1 fruit fly cellular context compared by ENCODE assay signal in genomic region chr2L:7339392-7340014, dm6.
TF ChIP-seq lines count a peak whose summit lies in the region.

No protein-coding gene starts in this region.

TF ChIP-seq in whole organism, embryonic, 481 proteins besides CTCF, POLR2A, EP300 and RAD21 (continued from another document and continues in another):
- no peak for TF ChIP-seq CG4404 (GFP tag; IDR thresholded peaks at IDR 0.05; lab: Robert Waterston, UW)
- no peak for TF ChIP-seq CG31224 (GFP tag; IDR thresholded peaks at IDR 0.05; lab: Robert Waterston, UW)
- no peak for TF ChIP-seq sd (tag; optimal IDR thresholded peaks at IDR 0.05; lab: Kevin White, UChicago)
- TF ChIP-seq sim (GFP tag; IDR thresholded peaks at IDR 0.05; lab: Robert Waterston, UW), result peak; percentile 25; the same call in 1 of the 2 replicates
- no peak for TF ChIP-seq H15 (GFP tag; IDR thresholded peaks at IDR 0.05; lab: Robert Waterston, UW)
- TF ChIP-seq CG13424 (tag; optimal IDR thresholded peaks at IDR 0.05; lab: Kevin White, UChicago), result peak; percentile 3
- TF ChIP-seq CG15011 (GFP tag; optimal IDR thresholded peaks at IDR 0.05; lab: Kevin White, UChicago), result peak; percentile 18
- peak; percentile 42 for TF ChIP-seq bab2 (GFP tag; optimal IDR thresholded peaks at IDR 0.05; lab: Kevin White, UChicago)
- no peak for TF ChIP-seq tna (GFP tag; IDR thresholded peaks at IDR 0.05; lab: Robert Waterston, UW; ENCODE audit: partially characterized antibody)
- peak; percentile 38 for TF ChIP-seq wek (GFP tag; optimal IDR thresholded peaks at IDR 0.05; lab: Kevin White, UChicago)
- TF ChIP-seq Dll (GFP tag; IDR thresholded peaks at IDR 0.05; lab: Robert Waterston, UW; ENCODE audit: partially characterized antibody), result no peak
- TF ChIP-seq CG15514 (GFP tag; optimal IDR thresholded peaks at IDR 0.05; lab: Kevin White, UChicago), result no peak
- peak; percentile 28 for TF ChIP-seq MTF-1 (GFP tag; optimal IDR thresholded peaks at IDR 0.05; lab: Kevin White, UChicago; ENCODE audit: borderline replicate concordance)
- TF ChIP-seq Trl (optimal IDR thresholded peaks at IDR 0.05; lab: Kevin White, UChicago), result no peak
- TF ChIP-seq Trl (GFP tag; optimal IDR thresholded peaks at IDR 0.05; lab: Kevin White, UChicago), result peak; percentile 48
- TF ChIP-seq Six4 (GFP tag; optimal IDR thresholded peaks at IDR 0.05; lab: Kevin White, UChicago), result no peak
- peak; percentile 90 for TF ChIP-seq Ets65A (GFP tag; lab: Kevin White, UChicago)
- TF ChIP-seq prd (optimal IDR thresholded peaks at IDR 0.05; lab: Kevin White, UChicago), result no peak
- TF ChIP-seq prd (GFP tag; IDR thresholded peaks at IDR 0.05; lab: Robert Waterston, UW), result peak; percentile 38; the same call in 1 of the 3 replicates
- TF ChIP-seq org-1 (GFP tag; optimal IDR thresholded peaks at IDR 0.05; lab: Kevin White, UChicago), result peak; percentile 22
- no peak for TF ChIP-seq CG5245 (GFP tag; optimal IDR thresholded peaks at IDR 0.05; lab: Kevin White, UChicago)
- no peak for TF ChIP-seq esg (GFP tag; conservative IDR thresholded peaks at IDR 0.05; lab: Robert Waterston, UW)
- peak; percentile 28 for TF ChIP-seq grn (GFP tag; optimal IDR thresholded peaks at IDR 0.05; lab: Kevin White, UChicago)
- TF ChIP-seq salm (tag; optimal IDR thresholded peaks at IDR 0.05; lab: Kevin White, UChicago), result peak; percentile 2
- TF ChIP-seq Hsf (GFP tag; optimal IDR thresholded peaks at IDR 0.05; lab: Kevin White, UChicago), result no peak
- TF ChIP-seq CG33557 (GFP tag; optimal IDR thresholded peaks at IDR 0.05; lab: Kevin White, UChicago), result peak; percentile 61
- TF ChIP-seq CG10979 (tag; optimal IDR thresholded peaks at IDR 0.05; lab: Kevin White, UChicago), result peak; percentile 10
- TF ChIP-seq B-H1 (GFP tag; IDR thresholded peaks at IDR 0.05; lab: Robert Waterston, UW), result peak; percentile 14; the same call in 1 of the 3 replicates
- peak; percentile 33 for TF ChIP-seq Sox100B (GFP tag; optimal IDR thresholded peaks at IDR 0.05; lab: Kevin White, UChicago)
- TF ChIP-seq CG12236 (GFP tag; optimal IDR thresholded peaks at IDR 0.05; lab: Kevin White, UChicago), result peak; percentile 19
- TF ChIP-seq lov (optimal IDR thresholded peaks at IDR 0.05; lab: Kevin White, UChicago), result no peak
- 0 out of 3 replicates have a peak, but pooled peaks have one; percentile 24 for TF ChIP-seq lov (GFP tag; IDR thresholded peaks at IDR 0.05; lab: Robert Waterston, UW)
- TF ChIP-seq CG8924 (tag; optimal IDR thresholded peaks at IDR 0.05; lab: Kevin White, UChicago), result no peak
- TF ChIP-seq CG2875 (GFP tag; optimal IDR thresholded peaks at IDR 0.05; lab: Kevin White, UChicago), result no peak
- peak; percentile 4 for TF ChIP-seq dmrt99B (tag; optimal IDR thresholded peaks at IDR 0.05; lab: Kevin White, UChicago)
- no peak for TF ChIP-seq CG10462 (GFP tag; optimal IDR thresholded peaks at IDR 0.05; lab: Kevin White, UChicago)
- TF ChIP-seq lilli (GFP tag; optimal IDR thresholded peaks at IDR 0.05; lab: Kevin White, UChicago), result no peak
- peak in 1 of 2 experiments; percentile 11 for TF ChIP-seq dpn (GFP tag; optimal IDR thresholded peaks at IDR 0.05; lab: Kevin White, UChicago)
- peak; percentile 67 for TF ChIP-seq dmrt11E (tag; optimal IDR thresholded peaks at IDR 0.05; lab: Kevin White, UChicago)
- TF ChIP-seq CG2199 (GFP tag; IDR thresholded peaks at IDR 0.05; lab: Robert Waterston, UW), result peak; percentile 63; the same call in 2 of the 3 replicates
- TF ChIP-seq gfzf (GFP tag; optimal IDR thresholded peaks at IDR 0.05; lab: Kevin White, UChicago), result no peak
- no peak for TF ChIP-seq CG12155 (GFP tag; optimal IDR thresholded peaks at IDR 0.05; lab: Kevin White, UChicago)
- peak; percentile 18 for TF ChIP-seq CG5180 (GFP tag; optimal IDR thresholded peaks at IDR 0.05; lab: Kevin White, UChicago)
- peak; percentile 10; the same call in 1 of the 2 replicates for TF ChIP-seq CG17328 (GFP tag; IDR thresholded peaks at IDR 0.05; lab: Robert Waterston, UW)
- TF ChIP-seq CG14667 (GFP tag; IDR thresholded peaks at IDR 0.05; lab: Robert Waterston, UW), result no peak
- TF ChIP-seq crp (GFP tag; optimal IDR thresholded peaks at IDR 0.05; lab: Kevin White, UChicago), result no peak
- no peak for TF ChIP-seq YL-1 (GFP tag; optimal IDR thresholded peaks at IDR 0.05; lab: Kevin White, UChicago)
- no peak for TF ChIP-seq CG10147 (GFP tag; optimal IDR thresholded peaks at IDR 0.05; lab: Kevin White, UChicago)
- TF ChIP-seq ase (GFP tag; IDR thresholded peaks at IDR 0.05; lab: Robert Waterston, UW), result no peak
- peak; percentile 22 for TF ChIP-seq odd (GFP tag; optimal IDR thresholded peaks at IDR 0.05; lab: Kevin White, UChicago)
- TF ChIP-seq h (optimal IDR thresholded peaks at IDR 0.05; lab: Kevin White, UChicago), result no peak
- TF ChIP-seq CG17829 (tag; optimal IDR thresholded peaks at IDR 0.05; lab: Kevin White, UChicago), result no peak
- no peak for TF ChIP-seq CG13894 (tag; optimal IDR thresholded peaks at IDR 0.05; lab: Kevin White, UChicago)
- TF ChIP-seq HLHmδ (GFP tag; optimal IDR thresholded peaks at IDR 0.05; lab: Kevin White, UChicago), result peak; percentile 75
- peak; percentile 5 for TF ChIP-seq bcd (GFP tag; optimal IDR thresholded peaks at IDR 0.05; lab: Kevin White, UChicago)
- TF ChIP-seq sens-2 (GFP tag; IDR thresholded peaks at IDR 0.05; lab: Robert Waterston, UW), result no peak
- no peak for TF ChIP-seq Lim3 (GFP tag; IDR thresholded peaks at IDR 0.05; lab: Robert Waterston, UW)
- peak; percentile 10 for TF ChIP-seq gsb-n (tag; optimal IDR thresholded peaks at IDR 0.05; lab: Kevin White, UChicago)
- TF ChIP-seq tll (GFP tag; optimal IDR thresholded peaks at IDR 0.05; lab: Kevin White, UChicago), result no peak
- TF ChIP-seq trem (tag; optimal IDR thresholded peaks at IDR 0.05; lab: Kevin White, UChicago), result no peak
- TF ChIP-seq CG17612 (GFP tag; IDR thresholded peaks at IDR 0.05; lab: Robert Waterston, UW), result no peak
- TF ChIP-seq E2f1 (GFP tag; IDR thresholded peaks at IDR 0.05; lab: Robert Waterston, UW), result no peak
- peak; percentile 40 for TF ChIP-seq CG1233 (GFP tag; optimal IDR thresholded peaks at IDR 0.05; lab: Kevin White, UChicago)
- peak; percentile 25 for TF ChIP-seq CG14710 (tag; optimal IDR thresholded peaks at IDR 0.05; lab: Kevin White, UChicago)
- TF ChIP-seq Awh (GFP tag; IDR thresholded peaks at IDR 0.05; lab: Robert Waterston, UW), result peak; percentile 35; the same call in 1 of the 2 replicates
- no peak for TF ChIP-seq CG6689 (GFP tag; IDR thresholded peaks at IDR 0.05; lab: Robert Waterston, UW)
- peak in 1 of 2 experiments; percentile 15 for TF ChIP-seq bsh (GFP tag; optimal IDR thresholded peaks at IDR 0.05; lab: Kevin White, UChicago)
- peak; percentile 2 for TF ChIP-seq CG3407 (GFP tag; optimal IDR thresholded peaks at IDR 0.05; lab: Kevin White, UChicago)
- TF ChIP-seq CG17359 (tag; optimal IDR thresholded peaks at IDR 0.05; lab: Kevin White, UChicago), result no peak
- TF ChIP-seq CG16779 (GFP tag; IDR thresholded peaks at IDR 0.05; lab: Robert Waterston, UW), result no peak
- peak; percentile 57 for TF ChIP-seq CG10209 (GFP tag; optimal IDR thresholded peaks at IDR 0.05; lab: Kevin White, UChicago)
- TF ChIP-seq az2 (GFP tag; optimal IDR thresholded peaks at IDR 0.05; lab: Kevin White, UChicago), result no peak
- TF ChIP-seq p53 (GFP tag; optimal IDR thresholded peaks at IDR 0.05; lab: Kevin White, UChicago), result peak; percentile 28
- 0 out of 2 replicates have a peak, but pooled peaks have one; percentile 12 for TF ChIP-seq lmd (GFP tag; IDR thresholded peaks at IDR 0.05; lab: Robert Waterston, UW)
- no peak for TF ChIP-seq CG6254 (GFP tag; optimal IDR thresholded peaks at IDR 0.05; lab: Kevin White, UChicago)
- peak; percentile 64; the same call in 2 of the 3 replicates for TF ChIP-seq otp (GFP tag; IDR thresholded peaks at IDR 0.05; lab: Robert Waterston, UW)
- no peak for TF ChIP-seq Antp (GFP tag; optimal IDR thresholded peaks at IDR 0.05; lab: Kevin White, UChicago)
- TF ChIP-seq zfh1 (GFP tag; IDR thresholded peaks at IDR 0.05; lab: Robert Waterston, UW), result peak; percentile 72; the same call in 2 of the 3 replicates
- TF ChIP-seq amos (GFP tag; IDR thresholded peaks at IDR 0.05; lab: Robert Waterston, UW; ENCODE audit: partially characterized antibody), result no peak
- no peak for TF ChIP-seq Dad (GFP tag; optimal IDR thresholded peaks at IDR 0.05; lab: Kevin White, UChicago)
- no peak for TF ChIP-seq Gsc (GFP tag; IDR thresholded peaks at IDR 0.05; lab: Robert Waterston, UW)
- TF ChIP-seq CG30431 (GFP tag; optimal IDR thresholded peaks at IDR 0.05; lab: Kevin White, UChicago), result peak; percentile 11
- peak; percentile 30 for TF ChIP-seq Lhr (GFP tag; optimal IDR thresholded peaks at IDR 0.05; lab: Kevin White, UChicago)
- TF ChIP-seq CG4820 (GFP tag; optimal IDR thresholded peaks at IDR 0.05; lab: Kevin White, UChicago), result peak; percentile 15
- TF ChIP-seq CG8388 (GFP tag; optimal IDR thresholded peaks at IDR 0.05; lab: Kevin White, UChicago), result no peak
- no peak for TF ChIP-seq pita (GFP tag; optimal IDR thresholded peaks at IDR 0.05; lab: Kevin White, UChicago)
- no peak for TF ChIP-seq CG7839 (tag; optimal IDR thresholded peaks at IDR 0.05; lab: Kevin White, UChicago)
- no peak for TF ChIP-seq CG3163 (GFP tag; optimal IDR thresholded peaks at IDR 0.05; lab: Kevin White, UChicago)
- TF ChIP-seq CG18262 (tag; optimal IDR thresholded peaks at IDR 0.05; lab: Kevin White, UChicago), result peak; percentile 33
- TF ChIP-seq NC2β (GFP tag; optimal IDR thresholded peaks at IDR 0.05; lab: Kevin White, UChicago), result peak; percentile 20
- peak; percentile 76 for TF ChIP-seq Med (GFP tag; lab: Kevin White, UChicago)
- TF ChIP-seq CG11723 (GFP tag; optimal IDR thresholded peaks at IDR 0.05; lab: Kevin White, UChicago), result no peak
- TF ChIP-seq Abd-B (GFP tag; optimal IDR thresholded peaks at IDR 0.05; lab: Kevin White, UChicago), result no peak
- TF ChIP-seq al (GFP tag; IDR thresholded peaks at IDR 0.05; lab: Robert Waterston, UW), result 0 out of 2 replicates have a peak, but pooled peaks have one; percentile 7
- peak; percentile 8 for TF ChIP-seq CG2712 (tag; optimal IDR thresholded peaks at IDR 0.05; lab: Kevin White, UChicago)
- TF ChIP-seq kay (GFP tag; optimal IDR thresholded peaks at IDR 0.05; lab: Kevin White, UChicago), result no peak
- TF ChIP-seq CG16863 (GFP tag; optimal IDR thresholded peaks at IDR 0.05; lab: Kevin White, UChicago), result peak; percentile 24
- TF ChIP-seq Camta (GFP tag; optimal IDR thresholded peaks at IDR 0.05; lab: Kevin White, UChicago), result no peak
- no peak for TF ChIP-seq CG13624 (GFP tag; optimal IDR thresholded peaks at IDR 0.05; lab: Kevin White, UChicago)
- TF ChIP-seq mirr (GFP tag; optimal IDR thresholded peaks at IDR 0.05; lab: Kevin White, UChicago), result peak; percentile 3
- peak; percentile 61; the same call in 1 of the 2 replicates for TF ChIP-seq CG1024 (GFP tag; IDR thresholded peaks at IDR 0.05; lab: Robert Waterston, UW)
- TF ChIP-seq CG18764 (GFP tag; optimal IDR thresholded peaks at IDR 0.05; lab: Kevin White, UChicago), result no peak
- TF ChIP-seq nau (GFP tag; optimal IDR thresholded peaks at IDR 0.05; lab: Kevin White, UChicago), result no peak
- TF ChIP-seq CG6175 (GFP tag; IDR thresholded peaks at IDR 0.05; lab: Robert Waterston, UW), result no peak
- TF ChIP-seq CG12659 (GFP tag; optimal IDR thresholded peaks at IDR 0.05; lab: Kevin White, UChicago), result no peak
- TF ChIP-seq CG13296 (GFP tag; optimal IDR thresholded peaks at IDR 0.05; lab: Kevin White, UChicago), result peak; percentile 10
- TF ChIP-seq CG6654 (GFP tag; optimal IDR thresholded peaks at IDR 0.05; lab: Kevin White, UChicago), result no peak
- peak; percentile 11 for TF ChIP-seq CG8281 (tag; optimal IDR thresholded peaks at IDR 0.05; lab: Kevin White, UChicago)
- no peak for TF ChIP-seq Fer2 (tag; optimal IDR thresholded peaks at IDR 0.05; lab: Kevin White, UChicago)
- TF ChIP-seq jing (GFP tag; optimal IDR thresholded peaks at IDR 0.05; lab: Kevin White, UChicago), result no peak
- TF ChIP-seq Hmx (GFP tag; optimal IDR thresholded peaks at IDR 0.05; lab: Kevin White, UChicago), result no peak
- TF ChIP-seq exex (tag; optimal IDR thresholded peaks at IDR 0.05; lab: Kevin White, UChicago), result no peak
- no peak for TF ChIP-seq CG12769 (tag; optimal IDR thresholded peaks at IDR 0.05; lab: Kevin White, UChicago)
- TF ChIP-seq lbe (GFP tag; optimal IDR thresholded peaks at IDR 0.05; lab: Kevin White, UChicago), result no peak
- TF ChIP-seq so (GFP tag; IDR thresholded peaks at IDR 0.05; lab: Robert Waterston, UW), result peak; percentile 47; the same call in 1 of the 3 replicates
- TF ChIP-seq CG34422 (GFP tag; IDR thresholded peaks at IDR 0.05; lab: Robert Waterston, UW), result no peak
- peak; percentile 65 for TF ChIP-seq ci (GFP tag; IDR thresholded peaks at IDR 0.05; lab: Robert Waterston, UW)
- TF ChIP-seq Asciz (GFP tag; optimal IDR thresholded peaks at IDR 0.05; lab: Kevin White, UChicago), result peak; percentile 50
- no peak for TF ChIP-seq Vsx1 (GFP tag; optimal IDR thresholded peaks at IDR 0.05; lab: Kevin White, UChicago)
- no peak for TF ChIP-seq sna (GFP tag; IDR thresholded peaks at IDR 0.05; lab: Robert Waterston, UW; ENCODE audit: partially characterized antibody)
- TF ChIP-seq sisA (GFP tag; IDR thresholded peaks at IDR 0.05; lab: Robert Waterston, UW), result no peak
- no peak for TF ChIP-seq CG9817 (tag; optimal IDR thresholded peaks at IDR 0.05; lab: Kevin White, UChicago)
- TF ChIP-seq Mrtf (GFP tag; IDR thresholded peaks at IDR 0.05; lab: Robert Waterston, UW), result no peak
- no peak for TF ChIP-seq Myb (GFP tag; optimal IDR thresholded peaks at IDR 0.05; lab: Kevin White, UChicago)
- TF ChIP-seq zf30C (GFP tag; optimal IDR thresholded peaks at IDR 0.05; lab: Kevin White, UChicago), result no peak
- TF ChIP-seq CG12942 (GFP tag; optimal IDR thresholded peaks at IDR 0.05; lab: Kevin White, UChicago), result no peak
- TF ChIP-seq Bgb (GFP tag; IDR thresholded peaks at IDR 0.05; lab: Robert Waterston, UW; ENCODE audit: partially characterized antibody), result no peak
- no peak for TF ChIP-seq CG17385 (GFP tag; optimal IDR thresholded peaks at IDR 0.05; lab: Kevin White, UChicago)
- no peak for TF ChIP-seq pum (GFP tag; optimal IDR thresholded peaks at IDR 0.05; lab: Kevin White, UChicago)
- peak; percentile 1 for TF ChIP-seq CG14965 (GFP tag; optimal IDR thresholded peaks at IDR 0.05; lab: Kevin White, UChicago; ENCODE audit: borderline replicate concordance)
- peak in 1 of 2 experiments; percentile 27 for TF ChIP-seq Pdp1 (GFP tag; optimal IDR thresholded peaks at IDR 0.05; lab: Kevin White, UChicago)
- TF ChIP-seq Sin3A (optimal IDR thresholded peaks at IDR 0.05; lab: Kevin White, UChicago), result no peak
- TF ChIP-seq Mad (GFP tag; optimal IDR thresholded peaks at IDR 0.05; lab: Kevin White, UChicago), result peak; percentile 18
- TF ChIP-seq CG17568 (GFP tag; optimal IDR thresholded peaks at IDR 0.05; lab: Kevin White, UChicago), result peak; percentile 12
